Worm (Caenorhabditis elegans) whole organism, mixed stage, embryonic: ENCODE data around the gene ric-4.

Source experiments
- bed-3 ChIP-seq: fragments of 200-800 bp; sonication (Bioruptor generic); optimal IDR thresholded peaks from 3 replicates; lab custom pipeline; 2018; ENCODE audit warnings: mild to moderate bottlenecking, missing genetic modification characterization, moderate library complexity, missing compliant biosample characterization
- blmp-1 ChIP-seq: fragments of 150-350 bp; optimal IDR thresholded peaks from 2 replicates; lab custom pipeline; 2014; ENCODE audit warnings: missing biosample characterization, missing genetic modification characterization
- ceh-39 ChIP-seq: fragments of 150-350 bp; optimal IDR thresholded peaks from 2 replicates; lab custom pipeline; 2014; ENCODE audit warnings: missing biosample characterization, missing genetic modification characterization
- ceh-83 ChIP-seq: fragments of 200-800 bp; sonication (Bioruptor generic); optimal IDR thresholded peaks from 2 replicates; lab custom pipeline; 2018; ENCODE audit warnings: mild to moderate bottlenecking, missing genetic modification characterization, missing compliant biosample characterization
- ces-1 ChIP-seq: fragments of 150-350 bp; optimal IDR thresholded peaks from 2 replicates; lab custom pipeline; 2014; ENCODE audit warnings: missing biosample characterization, missing genetic modification reagents, missing genetic modification characterization
- cnd-1 ChIP-seq: fragments of 200-800 bp; sonication (Bioruptor generic); optimal IDR thresholded peaks from 2 replicates; lab custom pipeline; 2018; ENCODE audit warnings: mild to moderate bottlenecking, missing genetic modification characterization, missing compliant biosample characterization
- drap-1 ChIP-seq: fragments of 200-800 bp; sonication (Bioruptor generic); optimal IDR thresholded peaks from 3 replicates; lab custom pipeline; 2018; ENCODE audit warnings: mild to moderate bottlenecking, missing genetic modification characterization, missing compliant biosample characterization
- elt-1 ChIP-seq: sonication (generic microtip); optimal IDR thresholded peaks from 2 replicates; lab custom pipeline; 2017; ENCODE audit warnings: missing genetic modification characterization, mild to moderate bottlenecking, missing compliant biosample characterization, antibody characterized with exemption, moderate library complexity, borderline replicate concordance; ENCODE audit not compliant: insufficient read depth
- flh-1 ChIP-seq: fragments of 200-800 bp; sonication (Bioruptor generic); optimal IDR thresholded peaks from 2 replicates; lab custom pipeline; 2018; ENCODE audit warnings: mild to moderate bottlenecking, missing genetic modification characterization, moderate library complexity, missing compliant biosample characterization
- ham-2 ChIP-seq: fragments of 200-800 bp; sonication (Bioruptor generic); optimal IDR thresholded peaks from 2 replicates; lab custom pipeline; 2018; ENCODE audit warnings: mild to moderate bottlenecking, missing genetic modification characterization, missing compliant biosample characterization
- lin-32 ChIP-seq: fragments of 200-800 bp; sonication (Bioruptor generic); optimal IDR thresholded peaks from 2 replicates; lab custom pipeline; 2018; ENCODE audit warnings: mild to moderate bottlenecking, missing genetic modification characterization, missing compliant biosample characterization
- lsy-2 ChIP-seq: fragments of 150-350 bp; optimal IDR thresholded peaks from 2 replicates; lab custom pipeline; 2014; ENCODE audit warnings: missing biosample characterization, missing genetic modification characterization
- mls-2 ChIP-seq: sonication (generic microtip); optimal IDR thresholded peaks from 2 replicates; lab custom pipeline; 2016; ENCODE audit warnings: mild to moderate bottlenecking, missing genetic modification characterization, moderate library complexity, missing compliant biosample characterization
- nhr-12 ChIP-seq: fragments of 150-350 bp; optimal IDR thresholded peaks from 2 replicates; lab custom pipeline; 2014; ENCODE audit warnings: missing biosample characterization, missing genetic modification characterization
- nhr-2 ChIP-seq: fragments of 150-350 bp; optimal IDR thresholded peaks from 2 replicates; lab custom pipeline; 2014; ENCODE audit warnings: missing biosample characterization, missing genetic modification characterization
- nhr-237 ChIP-seq: fragments of 150-350 bp; optimal IDR thresholded peaks from 2 replicates; lab custom pipeline; 2014; ENCODE audit warnings: missing biosample characterization, missing genetic modification characterization
- nhr-28 ChIP-seq: fragments of 150-350 bp; optimal IDR thresholded peaks from 2 replicates; lab custom pipeline; 2014; ENCODE audit warnings: missing biosample characterization, missing genetic modification characterization
- pha-4 ChIP-seq: fragments of 150-350 bp; optimal IDR thresholded peaks from 2 replicates; lab custom pipeline; 2018; ENCODE audit warnings: missing biosample characterization, missing genetic modification reagents, missing genetic modification characterization
- snpc-4 ChIP-seq: fragments of 150-350 bp; optimal IDR thresholded peaks from 2 replicates; lab custom pipeline; 2014; ENCODE audit warnings: missing biosample characterization, missing genetic modification characterization
- sptf-1 ChIP-seq: sonication (generic microtip); optimal IDR thresholded peaks from 2 replicates; lab custom pipeline; 2017; ENCODE audit warnings: mild to moderate bottlenecking, missing genetic modification characterization, moderate library complexity, missing compliant biosample characterization
- tbx-8 ChIP-seq: fragments of 200-800 bp; sonication (Bioruptor generic); optimal IDR thresholded peaks from 2 replicates; lab custom pipeline; 2018; ENCODE audit warnings: mild to moderate bottlenecking, missing genetic modification characterization, moderate library complexity, missing compliant biosample characterization
- unc-120 ChIP-seq: sonication (generic microtip); optimal IDR thresholded peaks from 2 replicates; lab custom pipeline; 2017; ENCODE audit warnings: missing genetic modification characterization, missing compliant biosample characterization; ENCODE audit not compliant: poor library complexity, severe bottlenecking
- unc-39 ChIP-seq: fragments of 150-350 bp; optimal IDR thresholded peaks from 2 replicates; lab custom pipeline; 2014; ENCODE audit warnings: missing biosample characterization, missing genetic modification characterization
- unc-62 ChIP-seq: fragments of 150-350 bp; optimal IDR thresholded peaks from 2 replicates; lab custom pipeline; 2014; ENCODE audit warnings: missing biosample characterization, missing genetic modification reagents, missing genetic modification characterization
- zip-8 ChIP-seq: fragments of 150-350 bp; optimal IDR thresholded peaks from 2 replicates; lab custom pipeline; 2014; ENCODE audit warnings: missing biosample characterization, missing genetic modification characterization
- ztf-11 ChIP-seq: fragments of 150-350 bp; optimal IDR thresholded peaks from 2 replicates; lab custom pipeline; 2014; ENCODE audit warnings: missing biosample characterization, missing genetic modification characterization

Gene ric-4

DNA sequence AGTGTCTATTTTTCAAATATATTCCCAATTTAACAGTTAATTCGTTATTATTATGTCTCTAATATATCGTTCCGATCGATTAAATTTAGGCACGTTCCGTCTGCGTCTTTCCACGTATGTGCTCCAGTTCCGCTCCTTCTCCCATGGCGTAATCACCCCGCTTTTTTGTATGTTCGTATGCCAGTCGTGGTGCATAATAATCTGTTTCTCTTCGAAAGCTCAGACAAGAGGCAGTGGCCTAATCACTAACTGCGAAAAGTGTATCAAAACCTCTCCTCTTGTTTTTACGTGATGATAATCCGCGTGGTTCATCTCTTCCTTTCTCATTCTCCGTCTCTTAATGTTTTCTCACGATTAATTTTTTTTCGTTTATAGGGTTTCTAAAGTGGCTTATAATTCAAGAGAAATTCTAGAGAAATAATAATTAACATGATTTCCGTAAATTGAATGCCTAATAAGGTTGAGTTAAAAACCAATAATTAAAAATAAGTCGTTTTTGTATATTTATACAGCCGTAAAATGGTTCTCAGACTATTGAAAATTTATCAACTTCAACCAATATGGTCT is 22.4 kb downstream of the ric-4 start:
- TF ChIP-seq lin-32 (GFP tag; lab: Kevin White, UChicago) (no peak), unc-39 (tag; lab: Kevin White, UChicago) (no peak), blmp-1 (tag; lab: Kevin White, UChicago) (no peak), bed-3 (GFP tag; lab: Kevin White, UChicago) (no peak), unc-120 (tag; lab: Kevin White, UChicago) (no peak), ztf-11 (tag; lab: Kevin White, UChicago) (no peak), lsy-2 (tag; lab: Kevin White, UChicago) (no peak), nhr-12 (tag; lab: Kevin White, UChicago) (no peak), ham-2 (GFP tag; lab: Kevin White, UChicago) (no peak), drap-1 (GFP tag; lab: Kevin White, UChicago) (no peak), nhr-237 (tag; lab: Kevin White, UChicago) (no peak), elt-1 (tag; lab: Kevin White, UChicago) (no peak), ceh-39 (tag; lab: Kevin White, UChicago) (no peak), nhr-2 (no peak), ces-1 (GFP tag; lab: Kevin White, UChicago) (no peak), flh-1 (GFP tag; lab: Kevin White, UChicago) (no peak), cnd-1 (tag; lab: Kevin White, UChicago) (no peak)

- TF ChIP-seq zip-8 (tag; lab: Kevin White, UChicago) (no peak), bed-3 (GFP tag; lab: Kevin White, UChicago) (no peak), pha-4 (tag; lab: Kevin White, UChicago) (peak; percentile 75), ceh-39 (tag; lab: Kevin White, UChicago) (no peak)
Measured at ce11 chrV:10246967-10247366, 23.1 kb downstream of the ric-4 start.

- TF ChIP-seq ceh-83 (no peak), unc-39 (tag; lab: Kevin White, UChicago) (no peak), ztf-11 (tag; lab: Kevin White, UChicago) (no peak), ces-1 (GFP tag; lab: Kevin White, UChicago) (peak; percentile 2)
- TF ChIP-seq, all 35 proteins: peak for 1
Measured at ce11 chrV:10246443-10246885, 23.6 kb downstream of the ric-4 start.

DNA sequence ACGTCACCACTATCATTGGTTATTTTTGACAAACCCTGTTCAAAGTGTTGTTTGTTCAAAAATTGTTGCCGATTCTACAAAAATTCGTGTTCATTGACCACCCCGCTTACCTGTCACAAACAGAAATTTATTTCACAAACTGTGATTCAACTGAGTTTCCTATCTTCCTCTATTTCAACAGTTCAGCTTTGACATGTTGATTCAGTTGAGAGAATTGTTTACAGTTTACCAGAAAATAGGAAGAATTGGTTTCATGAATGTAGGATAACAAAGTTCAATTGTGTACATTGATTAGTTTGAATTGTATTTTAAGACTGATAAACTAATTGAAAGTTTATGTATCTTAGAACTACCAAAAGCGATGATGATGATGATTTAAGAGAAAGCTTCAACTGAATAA is 24.5 kb downstream of the ric-4 start:
- TF ChIP-seq nhr-12 (tag; lab: Kevin White, UChicago) (no peak), nhr-28 (no peak), mls-2 (tag; lab: Kevin White, UChicago) (no peak), snpc-4 (tag; lab: Kevin White, UChicago) (no peak), ztf-11 (tag; lab: Kevin White, UChicago) (no peak), lin-32 (GFP tag; lab: Kevin White, UChicago) (no peak), zip-8 (tag; lab: Kevin White, UChicago) (no peak), sptf-1 (tag; lab: Kevin White, UChicago) (no peak), blmp-1 (tag; lab: Kevin White, UChicago) (no peak), tbx-8 (no peak), drap-1 (GFP tag; lab: Kevin White, UChicago) (no peak), flh-1 (GFP tag; lab: Kevin White, UChicago) (no peak)

DNA sequence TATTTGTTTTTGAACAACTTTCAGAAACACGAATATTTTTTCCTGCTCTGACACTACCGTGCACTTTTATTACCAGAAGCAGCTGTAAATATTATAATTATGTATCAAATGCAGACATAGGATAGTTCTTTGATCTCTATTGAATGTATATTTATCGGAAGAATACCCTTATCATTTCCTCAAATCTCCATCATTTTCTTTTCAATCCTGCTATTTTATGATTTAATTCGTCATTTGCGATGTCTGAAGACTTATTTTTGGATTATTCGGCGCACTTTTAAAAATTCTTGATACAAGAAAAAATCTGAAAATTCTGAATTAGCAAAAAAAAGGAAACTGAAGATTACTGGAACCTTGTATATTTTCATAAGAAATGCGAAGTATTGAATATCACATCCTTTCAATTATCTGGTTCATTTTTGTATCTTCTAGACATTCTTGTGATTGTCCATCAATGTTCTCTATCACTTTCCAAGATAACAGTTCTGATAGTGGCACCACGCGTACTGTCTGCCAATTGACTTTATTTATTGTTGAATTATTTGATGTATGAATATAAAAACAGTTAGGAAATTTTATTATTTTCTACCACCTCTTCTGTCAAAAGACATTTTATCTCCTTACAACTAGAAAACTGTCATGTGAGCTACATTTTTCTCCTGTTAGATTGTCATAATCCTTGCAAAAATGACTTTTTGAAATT is 25.9 kb downstream of the ric-4 start:
- TF ChIP-seq tbx-8 (no peak), nhr-28 (no peak), unc-62 (no peak), elt-1 (tag; lab: Kevin White, UChicago) (peak; percentile 54), blmp-1 (tag; lab: Kevin White, UChicago) (no peak), ces-1 (GFP tag; lab: Kevin White, UChicago) (no peak), unc-120 (tag; lab: Kevin White, UChicago) (no peak)

- TF ChIP-seq tbx-8: no peak
- no peak for TF ChIP-seq lin-32 (GFP tag; lab: Kevin White, UChicago)
- TF ChIP-seq sptf-1 (tag; lab: Kevin White, UChicago): no peak
- no peak for TF ChIP-seq ham-2 (GFP tag; lab: Kevin White, UChicago)
- TF ChIP-seq ceh-83: no peak
- TF ChIP-seq lsy-2 (tag; lab: Kevin White, UChicago): no peak
Measured at ce11 chrV:10243105-10243504, 27.0 kb downstream of the ric-4 start, which contains the start of gene C12D8.9. Gene C12D8.9 (minus strand): TSS chrV:10243205.
